Fruit fly (Drosophila melanogaster): Measurements from ENCODE around the gene CG45065.

DNA sequence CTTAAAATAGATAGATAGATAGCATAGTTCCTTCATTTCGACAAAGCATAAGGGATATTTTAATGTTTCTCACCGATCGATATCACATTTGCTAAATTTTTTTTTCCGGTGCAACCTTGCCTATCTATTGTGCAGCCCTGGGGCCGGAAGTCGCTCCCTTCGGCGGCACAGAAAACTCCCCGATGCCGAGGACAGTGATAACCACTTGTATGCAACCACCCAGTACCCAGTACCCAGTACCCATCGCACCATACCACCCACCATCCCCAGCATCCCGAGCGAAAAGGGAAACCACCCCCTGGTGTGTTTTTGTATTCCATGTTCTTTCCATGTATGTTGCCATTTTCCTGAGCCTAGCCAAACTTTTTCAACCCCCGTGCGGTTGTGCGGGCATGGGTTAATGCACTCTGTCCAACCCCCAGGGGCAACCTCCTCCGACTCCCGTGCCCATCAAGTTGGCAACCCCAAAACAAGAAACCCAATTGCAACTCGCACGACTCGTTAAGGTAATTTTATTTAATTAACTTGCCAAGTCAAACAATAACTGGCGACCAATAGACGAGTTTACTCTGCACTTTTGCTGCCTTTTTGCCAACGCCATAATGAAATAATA lies 40.4 kb downstream of the CG45065 start:
- TF ChIP-seq CG32121 (GFP tag; IDR thresholded peaks at IDR 0.05) (no peak), gl (tag; optimal IDR thresholded peaks at IDR 0.05) (no peak), fd96Ca (GFP tag; IDR thresholded peaks at IDR 0.05) (no peak), EcR (GFP tag; optimal IDR thresholded peaks at IDR 0.05) (peak; percentile 72), CG34367 (tag; optimal IDR thresholded peaks at IDR 0.05) (no peak), CG4496 (GFP tag; IDR thresholded peaks at IDR 0.05) (no peak), CG10348 (GFP tag; IDR thresholded peaks at IDR 0.05) (no peak), CG12605 (GFP tag; IDR thresholded peaks at IDR 0.05) (no peak), Ets98B (GFP tag; IDR thresholded peaks at IDR 0.05) (no peak), CG13204 (GFP tag; optimal IDR thresholded peaks at IDR 0.05) (no peak), Snoo (tag; optimal IDR thresholded peaks at IDR 0.05) (no peak)

Measured in whole organism, pupa.